Fruit fly (Drosophila melanogaster) whole organism, embryonic: ENCODE results near the gene CG1494.

Source experiments
- B-H1 ChIP-seq: fragments of 200-800 bp; sonication (Bioruptor generic); IDR thresholded peaks from 3 replicates; pipeline ENCODE4 v1.3.6; 2022; ENCODE audit warnings: missing biosample characterization, missing genetic modification characterization
- Bgb ChIP-seq: fragments of 200-800 bp; sonication (Bioruptor generic); IDR thresholded peaks from 2 replicates; pipeline ENCODE4 v1.3.6; 2022; ENCODE audit warnings: missing biosample characterization, missing genetic modification characterization; ENCODE audit not compliant: partially characterized antibody
- CG10147 ChIP-seq: fragments of 200-800 bp; sonication (Bioruptor generic); optimal IDR thresholded peaks from 2 replicates; lab custom pipeline; 2019; ENCODE audit warnings: missing biosample characterization, mild to moderate bottlenecking, missing genetic modification characterization, moderate library complexity
- CG10274 ChIP-seq: fragments of 200-800 bp; sonication (Bioruptor generic); optimal IDR thresholded peaks from 3 replicates; lab custom pipeline; 2017; ENCODE audit warnings: missing biosample characterization, mild to moderate bottlenecking, missing genetic modification characterization
- CG10321 ChIP-seq: fragments of 200-800 bp; sonication (Bioruptor generic); IDR thresholded peaks from 2 replicates; pipeline ENCODE4 v1.3.6; 2022; ENCODE audit warnings: missing biosample characterization, missing genetic modification characterization
- CG11085 ChIP-seq: fragments of 200-800 bp; sonication (Bioruptor generic); IDR thresholded peaks from 2 replicates; pipeline ENCODE4 v1.3.6; 2022; ENCODE audit warnings: missing biosample characterization, missing genetic modification characterization
- CG11093 ChIP-seq: fragments of 200-800 bp; sonication (Bioruptor generic); IDR thresholded peaks from 3 replicates; pipeline ENCODE4 v1.3.6; 2022; ENCODE audit warnings: missing biosample characterization, missing genetic modification characterization
- CG11398 ChIP-seq: fragments of 200-800 bp; sonication (Bioruptor generic); optimal IDR thresholded peaks from 2 replicates; lab custom pipeline; 2016; ENCODE audit warnings: missing biosample characterization, missing genetic modification characterization
- CG11696 ChIP-seq: fragments of 200-800 bp; sonication (Bioruptor generic); IDR thresholded peaks from 2 replicates; pipeline ENCODE4 v1.3.6; 2022; ENCODE audit warnings: missing biosample characterization, missing genetic modification characterization
- CG12236 ChIP-seq: fragments of 200-800 bp; sonication (Bioruptor generic); optimal IDR thresholded peaks from 2 replicates; lab custom pipeline; 2016; ENCODE audit warnings: missing biosample characterization, missing genetic modification characterization
- CG12769 ChIP-seq: fragments of 200-800 bp; sonication (Bioruptor generic); optimal IDR thresholded peaks from 2 replicates; lab custom pipeline; 2019; ENCODE audit warnings: missing biosample characterization, mild to moderate bottlenecking, missing genetic modification characterization, moderate library complexity
- CG14050 ChIP-seq: fragments of 200-800 bp; sonication (Bioruptor generic); IDR thresholded peaks from 3 replicates; pipeline ENCODE4 v1.3.6; 2022; ENCODE audit warnings: missing biosample characterization, missing genetic modification characterization
- CG15073 ChIP-seq: fragments of 200-800 bp; sonication (Bioruptor generic); optimal IDR thresholded peaks from 2 replicates; lab custom pipeline; 2016; ENCODE audit warnings: missing biosample characterization, missing genetic modification characterization
- CG15696 ChIP-seq: fragments of 200-800 bp; sonication (Bioruptor generic); optimal IDR thresholded peaks from 2 replicates; lab custom pipeline; 2019; ENCODE audit warnings: missing biosample characterization, mild to moderate bottlenecking, missing genetic modification characterization, moderate library complexity
- CG2129 ChIP-seq: fragments of 200-800 bp; sonication (Bioruptor generic); IDR thresholded peaks from 2 replicates; pipeline ENCODE4 v1.3.6; 2022; ENCODE audit warnings: missing biosample characterization, missing genetic modification characterization; ENCODE audit not compliant: partially characterized antibody
- CG30020 ChIP-seq: fragments of 200-800 bp; optimal IDR thresholded peaks from 2 replicates; lab custom pipeline; 2019; ENCODE audit warnings: missing biosample characterization, mild to moderate bottlenecking, missing genetic modification characterization, moderate library complexity
- CG32772 ChIP-seq: fragments of 200-800 bp; sonication (Bioruptor generic); IDR thresholded peaks from 2 replicates; pipeline ENCODE4 v1.3.6; 2022; ENCODE audit warnings: missing biosample characterization, missing genetic modification characterization
- CG4328 ChIP-seq: fragments of 200-800 bp; sonication (Bioruptor generic); optimal IDR thresholded peaks from 3 replicates; lab custom pipeline; 2017; ENCODE audit warnings: missing biosample characterization, missing genetic modification reagents, missing genetic modification characterization
- CG5953 ChIP-seq: fragments of 200-800 bp; sonication (Bioruptor generic); IDR thresholded peaks from 2 replicates; pipeline ENCODE4 v1.3.6; 2022; ENCODE audit warnings: missing biosample characterization, missing genetic modification characterization
- CG6175 ChIP-seq: fragments of 200-800 bp; sonication (Bioruptor generic); IDR thresholded peaks from 3 replicates; pipeline ENCODE4 v1.3.6; 2022; ENCODE audit warnings: missing biosample characterization, missing genetic modification characterization
- CG7357 ChIP-seq: fragments of 200-800 bp; sonication (Bioruptor generic); IDR thresholded peaks from 3 replicates; pipeline ENCODE4 v1.3.6; 2022; ENCODE audit warnings: missing biosample characterization, missing genetic modification characterization
- CG8765 ChIP-seq: fragments of 200-800 bp; sonication (Bioruptor generic); IDR thresholded peaks from 2 replicates; pipeline ENCODE4 v1.3.6; 2022; ENCODE audit warnings: missing biosample characterization, missing genetic modification characterization
- CG9797 ChIP-seq: fragments of 200-800 bp; sonication (Bioruptor generic); optimal IDR thresholded peaks from 3 replicates; lab custom pipeline; 2018; ENCODE audit warnings: missing biosample characterization, mild to moderate bottlenecking, missing genetic modification characterization
- Chrac-16 ChIP-seq: fragments of 200-800 bp; sonication (Bioruptor generic); optimal IDR thresholded peaks from 3 replicates; lab custom pipeline; 2016; ENCODE audit warnings: missing biosample characterization, missing genetic modification characterization
- Hr39 ChIP-seq: fragments of >200 bp; optimal IDR thresholded peaks from 2 replicates; lab custom pipeline; 2017
- Lhr ChIP-seq: fragments of 200-800 bp; sonication (Bioruptor generic); optimal IDR thresholded peaks from 3 replicates; lab custom pipeline; 2017; ENCODE audit warnings: mild to moderate bottlenecking, missing biosample characterization, missing genetic modification reagents, missing genetic modification characterization
- MTF-1 ChIP-seq: fragments of 200-800 bp; sonication (Bioruptor generic); optimal IDR thresholded peaks from 2 replicates; lab custom pipeline; 2018; ENCODE audit warnings: missing biosample characterization, mild to moderate bottlenecking, missing genetic modification characterization, borderline replicate concordance
- Mrtf ChIP-seq: fragments of 200-800 bp; sonication (Bioruptor generic); IDR thresholded peaks from 3 replicates; pipeline ENCODE4 v1.3.6; 2022; ENCODE audit warnings: missing biosample characterization, missing genetic modification characterization
- Nf-YA ChIP-seq: fragments of 200-800 bp; sonication (Bioruptor generic); IDR thresholded peaks from 2 replicates; pipeline ENCODE4 v1.3.6; 2022; ENCODE audit warnings: missing biosample characterization, missing genetic modification characterization
- Opbp ChIP-seq: fragments of 200-800 bp; sonication (Bioruptor generic); IDR thresholded peaks from 3 replicates; pipeline ENCODE4 v1.3.6; 2022; ENCODE audit warnings: missing biosample characterization, missing genetic modification characterization; ENCODE audit not compliant: partially characterized antibody
- Poxn ChIP-seq: fragments of 200-800 bp; sonication (Bioruptor generic); IDR thresholded peaks from 2 replicates; pipeline ENCODE4 v1.3.6; 2022; ENCODE audit warnings: missing biosample characterization, missing genetic modification characterization
- Sry-β ChIP-seq: fragments of 200-800 bp; sonication (Bioruptor generic); optimal IDR thresholded peaks from 2 replicates; lab custom pipeline; 2018; ENCODE audit warnings: missing biosample characterization, mild to moderate bottlenecking, missing genetic modification characterization, moderate library complexity
- Ssrp ChIP-seq: fragments of 200-800 bp; sonication (Bioruptor generic); optimal IDR thresholded peaks from 2 replicates; lab custom pipeline; 2018; ENCODE audit warnings: missing biosample characterization, mild to moderate bottlenecking, missing genetic modification characterization, moderate library complexity
- ara ChIP-seq: fragments of 200-800 bp; sonication (Bioruptor generic); IDR thresholded peaks from 2 replicates; pipeline ENCODE4 v1.3.6; 2022; ENCODE audit warnings: missing biosample characterization, missing genetic modification characterization
- ase ChIP-seq: fragments of 200-800 bp; sonication (Bioruptor generic); IDR thresholded peaks from 3 replicates; pipeline ENCODE4 v1.3.6; 2022; ENCODE audit warnings: missing biosample characterization, missing genetic modification characterization
- ato ChIP-seq: fragments of 200-800 bp; sonication (Bioruptor generic); IDR thresholded peaks from 2 replicates; pipeline ENCODE4 v1.3.6; 2022; ENCODE audit warnings: missing biosample characterization, missing genetic modification characterization; ENCODE audit not compliant: partially characterized antibody
- chm ChIP-seq: fragments of 200-800 bp; sonication (Bioruptor generic); IDR thresholded peaks from 2 replicates; pipeline ENCODE4 v1.3.6; 2022; ENCODE audit warnings: missing biosample characterization, missing genetic modification characterization
- chn ChIP-seq: fragments of 200-800 bp; sonication (Bioruptor generic); optimal IDR thresholded peaks from 2 replicates; lab custom pipeline; 2016; ENCODE audit warnings: missing biosample characterization, missing genetic modification characterization
- crp ChIP-seq, 2 experiments: fragments of 200-800 bp; sonication (Bioruptor generic); optimal IDR thresholded peaks; 2 replicates in 1 of 2; 3 replicates in 1 of 2; lab custom pipeline; 2017; ENCODE audit warnings: missing biosample characterization in 2 of 2, missing genetic modification characterization in 2 of 2, mild to moderate bottlenecking in 1 of 2, moderate library complexity in 1 of 2
- dmrt11E ChIP-seq: fragments of 200-800 bp; sonication (Bioruptor generic); optimal IDR thresholded peaks from 3 replicates; lab custom pipeline; 2018; ENCODE audit warnings: missing biosample characterization, mild to moderate bottlenecking, missing genetic modification characterization, moderate library complexity
- ewg ChIP-seq: fragments of 200-800 bp; sonication (Bioruptor generic); optimal IDR thresholded peaks from 3 replicates; lab custom pipeline; 2017; ENCODE audit warnings: mild to moderate bottlenecking, missing biosample characterization, missing genetic modification reagents, missing genetic modification characterization
- fd64A ChIP-seq: fragments of 200-800 bp; sonication (Bioruptor generic); optimal IDR thresholded peaks from 3 replicates; lab custom pipeline; 2018; ENCODE audit warnings: missing biosample characterization, mild to moderate bottlenecking, missing genetic modification characterization
- gce ChIP-seq: fragments of 200-800 bp; sonication (Bioruptor generic); IDR thresholded peaks from 3 replicates; pipeline ENCODE4 v1.3.6; 2022; ENCODE audit warnings: missing biosample characterization, missing genetic modification characterization
- inv ChIP-seq: fragments of 200-800 bp; sonication (Bioruptor generic); IDR thresholded peaks from 2 replicates; pipeline ENCODE4 v1.3.6; 2022; ENCODE audit warnings: missing biosample characterization, missing genetic modification characterization; ENCODE audit not compliant: partially characterized antibody
- pho ChIP-seq: fragments of 200-800 bp; sonication (Bioruptor generic); optimal IDR thresholded peaks from 2 replicates; lab custom pipeline; 2016; ENCODE audit warnings: missing biosample characterization, missing genetic modification characterization
- row ChIP-seq: fragments of 200-800 bp; sonication (Bioruptor generic); IDR thresholded peaks from 3 replicates; pipeline ENCODE4 v1.3.6; 2022; ENCODE audit warnings: missing biosample characterization, missing genetic modification characterization
- salm ChIP-seq: fragments of 200-800 bp; sonication (Bioruptor generic); optimal IDR thresholded peaks from 2 replicates; lab custom pipeline; 2018; ENCODE audit warnings: missing biosample characterization, mild to moderate bottlenecking, missing genetic modification characterization
- sd ChIP-seq: fragments of 200-800 bp; sonication (Bioruptor generic); optimal IDR thresholded peaks from 3 replicates; lab custom pipeline; 2018; ENCODE audit warnings: missing biosample characterization, mild to moderate bottlenecking, missing genetic modification characterization, moderate library complexity
- slp2 ChIP-seq: fragments of 200-800 bp; sonication (Bioruptor generic); optimal IDR thresholded peaks from 2 replicates; lab custom pipeline; 2016; ENCODE audit warnings: missing biosample characterization, missing genetic modification characterization
- vvl ChIP-seq: fragments of 200-800 bp; sonication (Bioruptor generic); IDR thresholded peaks from 2 replicates; pipeline ENCODE4 v1.3.6; 2022; ENCODE audit warnings: missing biosample characterization, missing genetic modification characterization

Gene CG1494

dm6 chrX:21322289-21322981, 37.3 kb downstream of the CG1494 start (continued):
- TF ChIP-seq gce (no peak), Sry-β (GFP tag; lab: Kevin White, UChicago) (no peak), CG15073 (no peak), ato (GFP tag; lab: Robert Waterston, UW) (no peak), MTF-1 (GFP tag; lab: Kevin White, UChicago) (no peak), Opbp (GFP tag; lab: Robert Waterston, UW) (no peak), CG14050 (GFP tag; lab: Robert Waterston, UW) (no peak), CG8765 (no peak), CG12769 (tag; lab: Kevin White, UChicago) (no peak), dmrt11E (no peak), Mrtf (GFP tag; lab: Robert Waterston, UW) (no peak), CG5953 (no peak), row (GFP tag; lab: Robert Waterston, UW) (peak; percentile 46; the same call in 2 of the 3 replicates), CG11085 (GFP tag; lab: Robert Waterston, UW) (no peak), chn (GFP tag; lab: Kevin White, UChicago) (no peak), Lhr (no peak), Nf-YA (GFP tag; lab: Robert Waterston, UW) (no peak), CG7357 (GFP tag; lab: Robert Waterston, UW) (0 out of 3 replicates have a peak, but pooled peaks have one; percentile 13), Bgb (GFP tag; lab: Robert Waterston, UW) (no peak), chm (GFP tag; lab: Robert Waterston, UW) (no peak), CG11093 (0 out of 3 replicates have a peak, but pooled peaks have one; percentile 41), pho (GFP tag; lab: Kevin White, UChicago) (no peak), Ssrp (no peak), CG11696 (no peak), CG2129 (no peak), ara (GFP tag; lab: Robert Waterston, UW) (no peak), CG12236 (GFP tag; lab: Kevin White, UChicago) (no peak), inv (GFP tag; lab: Robert Waterston, UW) (no peak), CG10147 (GFP tag; lab: Kevin White, UChicago) (peak; percentile 54), Poxn (GFP tag; lab: Robert Waterston, UW) (no peak), ewg (no peak), Hr39 (lab: Kevin White, UChicago) (no peak), sd (tag; lab: Kevin White, UChicago) (no peak), CG4328 (GFP tag; lab: Kevin White, UChicago) (peak; percentile 71), salm (tag; lab: Kevin White, UChicago) (no peak), CG11398 (GFP tag; lab: Kevin White, UChicago) (no peak), crp (GFP tag; optimal IDR thresholded peaks at IDR 0.05; lab: Kevin White, UChicago) (no peak), CG10274 (GFP tag; lab: Kevin White, UChicago) (peak; percentile 5), CG10321 (no peak), slp2 (GFP tag; lab: Kevin White, UChicago) (no peak), ase (GFP tag; lab: Robert Waterston, UW) (no peak), Chrac-16 (GFP tag; lab: Kevin White, UChicago) (no peak), vvl (GFP tag; lab: Robert Waterston, UW) (peak; percentile 46), fd64A (no peak), CG9797 (GFP tag; lab: Kevin White, UChicago) (no peak), CG32772 (no peak), CG15696 (tag; lab: Kevin White, UChicago) (peak; percentile 40), CG6175 (GFP tag; lab: Robert Waterston, UW) (no peak), B-H1 (no peak), CG30020 (tag; lab: Kevin White, UChicago) (peak; percentile 4)
